Fruit fly (Drosophila melanogaster): Measurements from ENCODE around the gene eg.

The eg gene

DNA sequence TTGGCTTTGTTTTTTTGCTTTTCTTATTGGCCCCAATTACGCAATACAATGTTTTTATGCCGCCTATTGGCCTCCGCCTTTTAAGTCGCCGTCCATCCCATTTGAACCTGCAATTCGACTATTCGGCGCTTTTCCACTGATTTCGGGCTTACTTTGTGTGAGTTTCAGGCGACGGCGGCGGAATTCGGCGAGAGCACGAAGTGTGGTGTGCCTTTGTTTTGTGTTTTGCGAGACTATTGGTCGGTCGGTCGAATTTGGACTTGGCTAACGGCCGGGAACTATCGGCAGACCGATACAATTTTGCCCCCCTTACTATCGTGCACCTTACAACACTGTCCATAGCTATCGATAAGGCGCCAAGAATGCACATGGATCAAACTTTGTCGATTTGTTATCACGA is 32.6 kb downstream of the eg start, which contains the start of gene P5CDh1 (continued):
- TF ChIP-seq Taf1 (GFP tag; IDR thresholded peaks at IDR 0.05), result no peak
- TF ChIP-seq hb (GFP tag; IDR thresholded peaks at IDR 0.05; ENCODE audit: partially characterized antibody), result peak; percentile 78
- peak; percentile 78 for TF ChIP-seq Rfx (GFP tag; IDR thresholded peaks at IDR 0.05)
- TF ChIP-seq nmo (GFP tag; optimal IDR thresholded peaks at IDR 0.05), result peak; percentile 11
- no peak for TF ChIP-seq fru (optimal IDR thresholded peaks at IDR 0.05)
- peak; percentile 46 for TF ChIP-seq lilli (GFP tag; optimal IDR thresholded peaks at IDR 0.05)
- no peak for TF ChIP-seq hkb (optimal IDR thresholded peaks at IDR 0.05)
- no peak for TF ChIP-seq hkb (GFP tag; IDR thresholded peaks at IDR 0.05)
- TF ChIP-seq CG6254 (GFP tag; optimal IDR thresholded peaks at IDR 0.05), result no peak
- no peak for TF ChIP-seq Asciz (GFP tag; optimal IDR thresholded peaks at IDR 0.05)
- peak; percentile 11 for TF ChIP-seq CG4282 (GFP tag; optimal IDR thresholded peaks at IDR 0.05)
- TF ChIP-seq Jarid2 (GFP tag; optimal IDR thresholded peaks at IDR 0.05), result peak; percentile 28
- no peak for TF ChIP-seq CG3407 (GFP tag; optimal IDR thresholded peaks at IDR 0.05)
- TF ChIP-seq mld (GFP tag; IDR thresholded peaks at IDR 0.05; ENCODE audit: partially characterized antibody), result peak; percentile 74; the same call in 1 of the 3 replicates
- TF ChIP-seq peb (GFP tag; IDR thresholded peaks at IDR 0.05), result no peak
- no peak for TF ChIP-seq Awh (GFP tag; IDR thresholded peaks at IDR 0.05)
- no peak for TF ChIP-seq CG11093 (GFP tag; IDR thresholded peaks at IDR 0.05)
- peak; percentile 78 for TF ChIP-seq CG15514 (GFP tag; optimal IDR thresholded peaks at IDR 0.05)
- no peak for TF ChIP-seq CG8281 (tag; optimal IDR thresholded peaks at IDR 0.05)
- no peak for TF ChIP-seq HLH3B (GFP tag; IDR thresholded peaks at IDR 0.05)
- no peak for TF ChIP-seq seq (GFP tag; IDR thresholded peaks at IDR 0.05)
- no peak for TF ChIP-seq az2 (GFP tag; optimal IDR thresholded peaks at IDR 0.05)
- no peak for TF ChIP-seq Sox100B (GFP tag; optimal IDR thresholded peaks at IDR 0.05)
- TF ChIP-seq CG12391 (tag; optimal IDR thresholded peaks at IDR 0.05), result no peak
- TF ChIP-seq CG31224 (GFP tag; IDR thresholded peaks at IDR 0.05), result no peak
- no peak for TF ChIP-seq CG18262 (tag; optimal IDR thresholded peaks at IDR 0.05)
- peak; percentile 46 for TF ChIP-seq trem (tag; optimal IDR thresholded peaks at IDR 0.05)
- TF ChIP-seq cad (GFP tag; optimal IDR thresholded peaks at IDR 0.05), result no peak
- TF ChIP-seq dan (GFP tag; IDR thresholded peaks at IDR 0.05), result no peak
- peak; percentile 22 for TF ChIP-seq CG9797 (GFP tag; optimal IDR thresholded peaks at IDR 0.05)
- TF ChIP-seq tup (GFP tag; optimal IDR thresholded peaks at IDR 0.05), result no peak
- peak; percentile 41 for TF ChIP-seq ind (GFP tag; optimal IDR thresholded peaks at IDR 0.05)
- peak; percentile 52 for TF ChIP-seq vvl (GFP tag; IDR thresholded peaks at IDR 0.05)
- no peak for TF ChIP-seq CG12744 (GFP tag; optimal IDR thresholded peaks at IDR 0.05)
- TF ChIP-seq disco-r (GFP tag; optimal IDR thresholded peaks at IDR 0.05), result no peak
- no peak for TF ChIP-seq Stat92E (GFP tag; optimal IDR thresholded peaks at IDR 0.05)
- peak; percentile 62 for TF ChIP-seq MBD-R2 (GFP tag; IDR thresholded peaks at IDR 0.05)
- peak; percentile 77 for TF ChIP-seq ci (GFP tag; IDR thresholded peaks at IDR 0.05)
- 0 out of 2 replicates have a peak, but pooled peaks have one; percentile 25 for TF ChIP-seq stc (GFP tag; IDR thresholded peaks at IDR 0.05)
- TF ChIP-seq Dip2 (GFP tag; IDR thresholded peaks at IDR 0.05), result no peak
- peak; percentile 18 for TF ChIP-seq luna (GFP tag; optimal IDR thresholded peaks at IDR 0.05)
- peak; percentile 8 for TF ChIP-seq CG14710 (tag; optimal IDR thresholded peaks at IDR 0.05)
- no peak for TF ChIP-seq pfk (GFP tag; optimal IDR thresholded peaks at IDR 0.05)
- no peak for TF ChIP-seq CG18599 (GFP tag; optimal IDR thresholded peaks at IDR 0.05)
- no peak for TF ChIP-seq jing (GFP tag; optimal IDR thresholded peaks at IDR 0.05)
- TF ChIP-seq CG11504 (tag; optimal IDR thresholded peaks at IDR 0.05), result peak; percentile 19
- no peak for TF ChIP-seq CkIIα-i1 (GFP tag; IDR thresholded peaks at IDR 0.05)
- no peak for TF ChIP-seq CG8924 (tag; optimal IDR thresholded peaks at IDR 0.05)
- TF ChIP-seq Dfd (GFP tag; optimal IDR thresholded peaks at IDR 0.05), result no peak
- TF ChIP-seq CG1233 (GFP tag; optimal IDR thresholded peaks at IDR 0.05), result peak; percentile 6
- TF ChIP-seq CG11247 (GFP tag; IDR thresholded peaks at IDR 0.05), result peak; percentile 58; the same call in 1 of the 2 replicates
- TF ChIP-seq YL-1 (GFP tag; optimal IDR thresholded peaks at IDR 0.05), result no peak

All from whole organism, embryonic.